Worm (Caenorhabditis elegans): ENCODE measurements around the gene R05F9.9.

Gene R05F9.9

DNA sequence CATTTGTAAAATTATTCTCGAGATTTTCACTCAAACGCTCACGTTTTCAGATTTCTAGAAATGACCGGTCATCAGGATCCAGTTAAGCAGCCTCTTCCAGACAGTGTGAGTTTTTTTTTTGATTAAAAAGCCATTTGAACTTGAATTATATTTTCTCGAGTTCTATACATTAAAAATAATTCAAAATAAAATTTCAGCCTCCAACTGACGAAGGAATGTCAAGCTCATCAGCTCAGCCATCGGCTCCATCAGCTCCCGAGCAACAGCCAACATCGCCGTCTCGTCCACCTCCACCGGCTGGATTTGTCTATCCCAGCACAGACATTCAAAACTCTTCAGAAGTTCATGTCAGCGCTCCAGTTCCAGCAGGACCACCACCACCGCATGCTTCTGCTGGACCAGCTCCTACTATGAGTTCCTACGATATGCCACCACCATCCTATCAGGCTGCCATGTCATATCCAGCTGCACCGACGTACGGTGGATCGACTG, 44.0 kb downstream of the R05F9.9 start, which contains the start of gene F11G11.5:
F11G11.5 (plus strand) TSS at position 51 of the 492 bp plus-strand sequence.
- TF ChIP-seq unc-62 (GFP tag; optimal IDR thresholded peaks at IDR 0.05) = no peak

DNA sequence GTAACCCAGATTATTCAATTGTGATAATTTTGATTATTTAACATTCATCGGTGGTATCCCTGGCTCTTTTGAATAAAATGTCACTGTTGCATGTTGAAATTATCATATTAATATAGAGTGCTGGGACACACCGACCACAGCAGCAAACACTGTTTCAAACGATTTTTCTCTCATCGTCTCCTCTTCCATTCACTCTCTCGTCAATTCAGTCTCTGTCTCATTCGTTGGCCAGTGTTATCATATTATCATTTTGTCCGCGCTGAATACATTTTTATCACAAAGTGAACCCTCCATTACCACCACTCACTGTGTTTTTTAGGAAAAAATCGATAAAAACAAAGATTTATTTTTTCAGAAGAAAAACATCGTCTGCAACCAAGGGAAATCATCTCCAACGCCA, 44.8 kb downstream of the R05F9.9 start:
- TF ChIP-seq unc-62 (GFP tag; optimal IDR thresholded peaks at IDR 0.05) = no peak

DNA sequence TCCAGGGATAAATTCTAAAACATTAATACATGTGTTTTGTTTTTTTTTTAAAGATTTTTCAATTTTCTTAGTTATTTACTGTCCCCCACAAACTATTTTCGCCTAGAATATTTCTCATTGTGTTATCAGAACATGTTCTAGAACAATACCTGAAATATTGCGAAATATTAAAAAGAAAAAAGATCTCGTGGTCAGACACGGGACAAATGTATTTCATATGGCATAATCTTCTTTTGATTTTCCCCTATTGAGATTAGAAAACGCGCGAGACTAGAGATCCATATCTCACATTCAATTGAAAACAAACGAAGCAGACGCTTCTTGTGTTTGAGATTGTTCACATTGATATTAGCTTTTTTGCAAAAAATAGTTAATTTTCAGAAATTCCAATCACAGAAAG, 45.8 kb downstream of the R05F9.9 start:
- no peak for TF ChIP-seq unc-62 (GFP tag; optimal IDR thresholded peaks at IDR 0.05)

DNA sequence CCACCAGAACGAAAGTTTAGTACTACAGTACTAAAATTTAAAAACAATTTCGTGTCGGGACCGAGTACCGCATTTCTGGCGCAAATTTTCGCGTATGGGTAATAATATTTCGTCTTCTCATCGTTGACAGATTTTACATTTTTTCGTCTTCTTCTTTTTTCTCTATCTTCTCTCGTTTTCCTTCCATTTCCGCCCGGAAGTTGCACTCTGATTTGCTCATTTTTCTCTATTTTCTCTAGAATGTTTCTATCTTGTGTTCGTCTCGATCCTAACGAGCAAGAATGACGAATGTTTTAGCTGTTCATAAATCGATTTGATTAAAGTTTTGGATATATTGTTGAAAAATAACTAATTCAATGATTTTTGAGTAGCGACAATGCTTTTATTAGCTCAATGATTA, 46.4 kb downstream of the R05F9.9 start:
- TF ChIP-seq unc-62 (GFP tag; optimal IDR thresholded peaks at IDR 0.05) = no peak

DNA sequence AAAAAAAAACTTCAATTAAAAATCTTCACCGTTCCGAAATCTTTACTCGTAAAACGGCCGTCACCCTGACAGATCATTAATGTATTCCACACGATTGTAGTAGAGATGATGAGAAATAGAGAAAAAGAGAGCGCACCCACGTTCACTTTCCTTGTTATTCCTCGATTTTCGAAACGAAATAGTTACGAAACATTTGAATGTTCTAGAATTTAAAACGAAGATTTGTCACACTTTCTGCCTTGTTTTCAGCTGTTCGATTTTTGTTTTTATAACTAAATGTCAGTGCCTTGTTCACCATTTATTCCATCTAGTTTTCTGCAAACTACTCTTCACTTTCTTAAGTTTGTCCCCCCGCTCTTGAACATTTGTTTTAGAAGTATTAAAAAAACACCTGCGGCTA, 47.1 kb downstream of the R05F9.9 start:
- TF ChIP-seq unc-62 (GFP tag; optimal IDR thresholded peaks at IDR 0.05) = no peak

DNA sequence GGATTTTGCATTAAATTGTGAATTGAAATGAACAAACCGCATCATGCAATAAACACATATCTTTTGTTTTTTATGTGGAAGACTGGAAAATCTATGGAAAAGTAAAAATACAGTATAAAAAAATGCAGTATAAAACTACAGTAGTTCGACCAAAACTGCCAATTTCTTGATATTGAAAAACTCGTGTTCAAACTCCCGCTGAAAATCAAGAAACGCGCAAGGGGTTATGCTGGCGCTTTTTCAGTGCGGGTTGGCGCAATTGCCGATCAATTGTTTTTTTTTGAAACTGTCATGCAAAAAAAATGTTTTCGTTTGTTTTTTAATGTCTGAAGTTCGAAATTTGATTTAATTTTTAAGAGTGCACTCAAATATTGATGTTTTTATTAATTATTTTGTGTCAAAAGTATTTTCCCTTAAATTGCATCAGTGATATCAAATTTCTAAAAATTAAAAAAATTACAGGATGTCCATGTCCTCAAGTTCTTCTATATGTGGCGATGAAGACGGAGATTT, 50.2 kb downstream of the R05F9.9 start, which contains the start of gene dnj-9:
dnj-9 (plus strand) TSS at position 463 of the 513 bp plus-strand sequence.
- no peak for TF ChIP-seq unc-62 (GFP tag; optimal IDR thresholded peaks at IDR 0.05)

DNA sequence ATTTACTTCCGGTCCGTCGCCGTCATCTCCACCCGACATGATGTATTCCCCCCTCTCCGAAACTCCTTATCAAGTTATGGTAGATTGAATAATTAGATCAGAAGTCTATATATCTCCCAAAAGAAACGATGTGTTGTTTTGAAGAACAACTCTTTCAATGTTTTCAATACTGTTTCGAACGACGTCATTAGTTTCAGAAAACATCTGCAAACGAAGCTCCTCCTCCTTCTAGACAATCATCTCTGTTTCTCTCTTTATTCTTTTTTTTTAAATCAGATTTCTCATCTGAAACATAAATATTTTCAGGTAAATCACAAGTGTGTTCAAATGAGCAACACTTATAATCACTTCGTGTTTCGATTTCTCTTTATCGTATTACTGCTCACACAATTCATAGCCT, 52.0 kb downstream of the R05F9.9 start, which contains the start of gene T23B7.3:
T23B7.3 (plus strand) TSS at position 301 of the 400 bp plus-strand sequence.
- no peak for TF ChIP-seq unc-62 (GFP tag; optimal IDR thresholded peaks at IDR 0.05)
